Fruit fly (Drosophila melanogaster) whole organism, prepupa: ENCODE data around the gene CG43362.

ENCODE experiments used
- CG16779 ChIP-seq: fragments of 200-800 bp; sonication (Bioruptor generic); optimal IDR thresholded peaks from 3 replicates; lab custom pipeline; 2017; ENCODE audit warnings: missing biosample characterization, mild to moderate bottlenecking, missing genetic modification characterization
- Met ChIP-seq: fragments of 200-800 bp; sonication (Bioruptor generic); optimal IDR thresholded peaks from 3 replicates; lab custom pipeline; 2016; ENCODE audit warnings: missing biosample characterization, missing genetic modification characterization
- eg ChIP-seq: fragments of 200-800 bp; sonication (Bioruptor generic); IDR thresholded peaks from 3 replicates; pipeline ENCODE4 v1.3.6; 2022; ENCODE audit warnings: missing biosample characterization, missing genetic modification characterization

DNA sequence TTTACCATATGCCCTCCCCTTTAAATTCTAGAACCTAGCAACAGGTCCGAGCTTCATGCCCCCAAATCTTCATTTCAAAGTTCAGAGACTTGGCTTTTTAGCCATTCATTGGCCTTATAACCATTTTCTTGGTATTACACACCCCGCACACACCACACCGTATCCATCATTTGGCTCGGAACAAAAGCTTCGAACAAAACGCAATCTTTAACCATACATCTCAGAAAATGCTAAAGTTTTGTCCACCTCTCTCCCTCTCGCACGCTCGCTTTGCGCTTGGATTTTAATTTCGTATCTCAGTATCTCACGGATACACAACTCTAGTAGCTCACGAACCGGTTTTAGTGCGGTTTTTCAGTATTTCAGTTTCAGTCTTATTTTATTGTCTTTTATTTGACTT lies 35.7 kb upstream of the CG43362 start:
- no peak for TF ChIP-seq CG16779 (tag; lab: Kevin White, UChicago)
- no peak for TF ChIP-seq eg (GFP tag; lab: Robert Waterston, UW)
- TF ChIP-seq Met (GFP tag; lab: Kevin White, UChicago) = no peak
